Worm (Caenorhabditis elegans) whole organism, mixed stage, embryonic: ENCODE data around the gene vha-12.

Source experiments
- blmp-1 ChIP-seq: fragments of 150-350 bp; optimal IDR thresholded peaks from 2 replicates; lab custom pipeline; 2014; ENCODE audit warnings: missing biosample characterization, missing genetic modification characterization
- elt-1 ChIP-seq: sonication (generic microtip); optimal IDR thresholded peaks from 2 replicates; lab custom pipeline; 2017; ENCODE audit warnings: missing genetic modification characterization, mild to moderate bottlenecking, missing compliant biosample characterization, antibody characterized with exemption, moderate library complexity, borderline replicate concordance; ENCODE audit not compliant: insufficient read depth
- elt-3 ChIP-seq: fragments of 150-350 bp; optimal IDR thresholded peaks from 2 replicates; lab custom pipeline; 2014; ENCODE audit warnings: missing biosample characterization, missing genetic modification characterization
- lsy-2 ChIP-seq: fragments of 150-350 bp; optimal IDR thresholded peaks from 2 replicates; lab custom pipeline; 2014; ENCODE audit warnings: missing biosample characterization, missing genetic modification characterization
- mab-5 ChIP-seq: fragments of 150-350 bp; optimal IDR thresholded peaks from 2 replicates; lab custom pipeline; 2014; ENCODE audit warnings: missing biosample characterization, missing genetic modification characterization
- mep-1 ChIP-seq: fragments of 150-350 bp; optimal IDR thresholded peaks from 2 replicates; lab custom pipeline; 2017; ENCODE audit warnings: missing biosample characterization, missing genetic modification reagents, missing genetic modification characterization, inconsistent platforms
- nhr-237 ChIP-seq: fragments of 150-350 bp; optimal IDR thresholded peaks from 2 replicates; lab custom pipeline; 2014; ENCODE audit warnings: missing biosample characterization, missing genetic modification characterization
- unc-39 ChIP-seq: fragments of 150-350 bp; optimal IDR thresholded peaks from 2 replicates; lab custom pipeline; 2014; ENCODE audit warnings: missing biosample characterization, missing genetic modification characterization
- unc-62 ChIP-seq: fragments of 150-350 bp; optimal IDR thresholded peaks from 2 replicates; lab custom pipeline; 2014; ENCODE audit warnings: missing biosample characterization, missing genetic modification reagents, missing genetic modification characterization
- ztf-11 ChIP-seq: fragments of 150-350 bp; optimal IDR thresholded peaks from 2 replicates; lab custom pipeline; 2014; ENCODE audit warnings: missing biosample characterization, missing genetic modification characterization

DNA sequence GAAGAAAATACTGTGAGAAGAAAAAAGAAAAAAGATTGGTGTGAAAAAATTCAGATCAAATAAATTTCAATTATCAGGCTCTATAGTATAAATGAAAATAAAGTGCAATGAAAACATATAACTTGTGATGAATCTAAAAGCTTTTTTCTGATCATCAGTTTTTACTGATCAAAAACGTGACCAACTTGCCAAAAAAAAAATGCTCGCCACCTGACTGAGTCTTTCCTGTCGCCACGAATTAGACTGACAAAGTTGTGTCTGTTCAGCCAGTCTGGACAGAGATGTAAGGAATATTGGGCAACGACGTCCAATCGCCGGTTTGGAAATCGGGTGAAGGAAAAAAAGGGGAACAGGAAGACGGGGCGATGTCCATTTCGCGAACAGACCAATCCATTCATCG, 28.6 kb downstream of the vha-12 start:
- TF ChIP-seq unc-39 (tag; lab: Kevin White, UChicago) = no peak
- TF ChIP-seq blmp-1 = no peak
- TF ChIP-seq lsy-2 (tag; lab: Kevin White, UChicago) = no peak
- TF ChIP-seq ztf-11 (tag; lab: Kevin White, UChicago) = no peak
- TF ChIP-seq nhr-237 = no peak
- TF ChIP-seq unc-62 (GFP tag; lab: Kevin White, UChicago) = no peak
- TF ChIP-seq mab-5 = no peak
- TF ChIP-seq mep-1 (tag; lab: Kevin White, UChicago) = no peak
- TF ChIP-seq elt-3 (tag; lab: Kevin White, UChicago) = no peak
- TF ChIP-seq elt-1 (tag; lab: Kevin White, UChicago) = no peak
